Fruit fly (Drosophila melanogaster) whole organism, prepupa: ENCODE measurements around the gene Aatf.

ENCODE experiments used
- CG16779 ChIP-seq: fragments of 200-800 bp; sonication (Bioruptor generic); optimal IDR thresholded peaks from 3 replicates; lab custom pipeline; 2017; ENCODE audit warnings: missing biosample characterization, mild to moderate bottlenecking, missing genetic modification characterization
- svp ChIP-seq: fragments of 200-800 bp; sonication (Bioruptor generic); peaks from one replicate; lab custom pipeline; 2016; ENCODE audit warnings: missing biosample characterization, missing genetic modification characterization

dm6 chr2L:6708997-6709662, 8.3 kb upstream of the Aatf start, which contains the start of gene Tsp:
- TF ChIP-seq CG16779 (tag; lab: Kevin White, UChicago) (no peak), svp (GFP tag; lab: Kevin White, UChicago) (peak; percentile 64)
